Fruit fly (Drosophila melanogaster) whole organism, embryonic: Measurements from ENCODE around the gene SkpA.

Experiments
- Ada2b ChIP-seq: fragments of 200-800 bp; sonication (Bioruptor generic); IDR thresholded peaks from 2 replicates; pipeline ENCODE4 v1.3.6; 2022; ENCODE audit warnings: missing biosample characterization, missing genetic modification characterization
- B-H2 ChIP-seq: fragments of 200-800 bp; sonication (Bioruptor generic); optimal IDR thresholded peaks from 2 replicates; lab custom pipeline; 2018; ENCODE audit warnings: missing biosample characterization, mild to moderate bottlenecking, missing genetic modification characterization
- CG10274 ChIP-seq: fragments of 200-800 bp; sonication (Bioruptor generic); optimal IDR thresholded peaks from 3 replicates; lab custom pipeline; 2017; ENCODE audit warnings: missing biosample characterization, mild to moderate bottlenecking, missing genetic modification characterization
- CG10366 ChIP-seq: fragments of 200-800 bp; sonication (Bioruptor generic); IDR thresholded peaks from 2 replicates; pipeline ENCODE4 v1.3.6; 2022; ENCODE audit warnings: missing biosample characterization, missing genetic modification characterization
- CG11085 ChIP-seq: fragments of 200-800 bp; sonication (Bioruptor generic); IDR thresholded peaks from 2 replicates; pipeline ENCODE4 v1.3.6; 2022; ENCODE audit warnings: missing biosample characterization, missing genetic modification characterization
- CG11695 ChIP-seq: fragments of 200-800 bp; sonication (Bioruptor generic); IDR thresholded peaks from 3 replicates; pipeline ENCODE4 v1.3.6; 2022; ENCODE audit warnings: missing biosample characterization, missing genetic modification characterization
- CG12744 ChIP-seq: fragments of 200-800 bp; sonication (Bioruptor generic); optimal IDR thresholded peaks from 2 replicates; lab custom pipeline; 2016; ENCODE audit warnings: missing biosample characterization, missing genetic modification characterization
- CG13287 ChIP-seq: fragments of 200-800 bp; sonication (Bioruptor generic); IDR thresholded peaks from 2 replicates; pipeline ENCODE4 v1.3.6; 2022; ENCODE audit warnings: missing biosample characterization, missing genetic modification characterization; ENCODE audit not compliant: partially characterized antibody
- CG13296 ChIP-seq: fragments of 200-800 bp; sonication (Bioruptor generic); optimal IDR thresholded peaks from 3 replicates; lab custom pipeline; 2018; ENCODE audit warnings: missing biosample characterization, mild to moderate bottlenecking, missing genetic modification characterization
- CG14710 ChIP-seq: fragments of 200-800 bp; sonication (Bioruptor generic); optimal IDR thresholded peaks from 3 replicates; lab custom pipeline; 2019; ENCODE audit warnings: missing biosample characterization, mild to moderate bottlenecking, missing genetic modification characterization, moderate library complexity
- CG1529 ChIP-seq: fragments of 200-800 bp; sonication (Bioruptor generic); optimal IDR thresholded peaks from 3 replicates; lab custom pipeline; 2018; ENCODE audit warnings: missing biosample characterization, missing genetic modification characterization
- CG15514 ChIP-seq: fragments of 200-800 bp; sonication (Bioruptor generic); optimal IDR thresholded peaks from 3 replicates; lab custom pipeline; 2017; ENCODE audit warnings: missing biosample characterization, missing genetic modification characterization, mild to moderate bottlenecking, moderate library complexity, missing genetic modification reagents
- CG1602 ChIP-seq: fragments of 200-800 bp; sonication (Bioruptor generic); optimal IDR thresholded peaks from 3 replicates; lab custom pipeline; 2016; ENCODE audit warnings: missing biosample characterization, missing genetic modification characterization
- CG16863 ChIP-seq: fragments of 200-800 bp; sonication (Bioruptor generic); optimal IDR thresholded peaks from 3 replicates; lab custom pipeline; 2016; ENCODE audit warnings: missing biosample characterization, missing genetic modification characterization
- CG17829 ChIP-seq: fragments of 200-800 bp; optimal IDR thresholded peaks from 2 replicates; lab custom pipeline; 2019; ENCODE audit warnings: missing biosample characterization, mild to moderate bottlenecking, missing genetic modification characterization, moderate library complexity
- CG2678 ChIP-seq: fragments of 200-800 bp; sonication (Bioruptor generic); optimal IDR thresholded peaks from 3 replicates; lab custom pipeline; 2019; ENCODE audit warnings: missing biosample characterization, mild to moderate bottlenecking, missing genetic modification characterization, moderate library complexity
- CG3065 ChIP-seq: fragments of 200-800 bp; sonication (Bioruptor generic); optimal IDR thresholded peaks from 2 replicates; lab custom pipeline; 2016; ENCODE audit warnings: missing biosample characterization, missing genetic modification characterization
- CG4360 ChIP-seq: fragments of 200-800 bp; sonication (Bioruptor generic); IDR thresholded peaks from 2 replicates; pipeline ENCODE4 v1.3.6; 2022; ENCODE audit warnings: missing biosample characterization, missing genetic modification characterization
- CG6813 ChIP-seq: fragments of 200-800 bp; sonication (Bioruptor generic); optimal IDR thresholded peaks from 2 replicates; lab custom pipeline; 2017; ENCODE audit warnings: missing biosample characterization, missing genetic modification characterization, mild to moderate bottlenecking, moderate library complexity, missing genetic modification reagents
- CG8089 ChIP-seq: fragments of 200-800 bp; sonication (Bioruptor generic); optimal IDR thresholded peaks from 3 replicates; lab custom pipeline; 2016; ENCODE audit warnings: missing biosample characterization, missing genetic modification characterization
- CG9215 ChIP-seq: fragments of 200-800 bp; sonication (Bioruptor generic); IDR thresholded peaks from 2 replicates; pipeline ENCODE4 v1.3.6; 2022; ENCODE audit warnings: missing biosample characterization, missing genetic modification characterization
- CG9727 ChIP-seq: fragments of 200-800 bp; sonication (Bioruptor generic); optimal IDR thresholded peaks from 3 replicates; lab custom pipeline; 2017; ENCODE audit warnings: missing biosample characterization, mild to moderate bottlenecking, missing genetic modification characterization
- D19A ChIP-seq: fragments of 200-800 bp; optimal IDR thresholded peaks from 3 replicates; lab custom pipeline; 2019; ENCODE audit warnings: missing biosample characterization, mild to moderate bottlenecking, missing genetic modification characterization, moderate library complexity
- Dip3 ChIP-seq: fragments of 200-800 bp; sonication (Bioruptor generic); optimal IDR thresholded peaks from 3 replicates; lab custom pipeline; 2016; ENCODE audit warnings: missing biosample characterization, missing genetic modification characterization
- HLH3B ChIP-seq: fragments of 200-800 bp; sonication (Bioruptor generic); IDR thresholded peaks from 2 replicates; pipeline ENCODE4 v1.3.6; 2022; ENCODE audit warnings: missing biosample characterization, missing genetic modification characterization
- Hr3 ChIP-seq: fragments of 200-800 bp; sonication (Bioruptor generic); optimal IDR thresholded peaks from 3 replicates; lab custom pipeline; 2016; ENCODE audit warnings: missing biosample characterization, missing genetic modification characterization
- Hr39 ChIP-seq: fragments of >200 bp; optimal IDR thresholded peaks from 2 replicates; lab custom pipeline; 2017
- Hr51 ChIP-seq, 2 experiments: fragments of 200-800 bp; sonication (Bioruptor generic); optimal IDR thresholded peaks; 2 replicates in 1 of 2; 3 replicates in 1 of 2; lab custom pipeline; 2016 to 2018; ENCODE audit warnings: missing biosample characterization in 2 of 2, missing genetic modification characterization in 2 of 2, mild to moderate bottlenecking in 1 of 2, moderate library complexity in 1 of 2
- MBD-R2 ChIP-seq: fragments of 200-800 bp; sonication (Bioruptor generic); IDR thresholded peaks from 2 replicates; pipeline ENCODE4 v1.3.6; 2022; ENCODE audit warnings: missing biosample characterization, missing genetic modification characterization
- Sin3A ChIP-seq: fragments of >200 bp; optimal IDR thresholded peaks from 2 replicates; lab custom pipeline; 2018
- Sox102F ChIP-seq: fragments of 200-800 bp; sonication (Bioruptor generic); optimal IDR thresholded peaks from 2 replicates; lab custom pipeline; 2018; ENCODE audit warnings: missing biosample characterization, mild to moderate bottlenecking, missing genetic modification characterization, moderate library complexity
- Spps ChIP-seq: fragments of 200-800 bp; sonication (Bioruptor generic); optimal IDR thresholded peaks from 2 replicates; lab custom pipeline; 2018; ENCODE audit warnings: missing biosample characterization, mild to moderate bottlenecking, missing genetic modification characterization
- Taf1 ChIP-seq: fragments of 200-800 bp; sonication (Bioruptor generic); IDR thresholded peaks from 2 replicates; pipeline ENCODE4 v1.3.6; 2022; ENCODE audit warnings: missing biosample characterization, missing genetic modification characterization
- al ChIP-seq: fragments of 200-800 bp; sonication (Bioruptor generic); IDR thresholded peaks from 2 replicates; pipeline ENCODE4 v1.3.6; 2022; ENCODE audit warnings: missing biosample characterization, missing genetic modification characterization
- dysf ChIP-seq: fragments of 200-800 bp; sonication (Bioruptor generic); IDR thresholded peaks from 3 replicates; pipeline ENCODE4 v1.3.6; 2022; ENCODE audit warnings: missing biosample characterization, missing genetic modification characterization
- en ChIP-seq: fragments of 200-800 bp; sonication (Bioruptor generic); optimal IDR thresholded peaks from 2 replicates; lab custom pipeline; 2016; ENCODE audit warnings: missing biosample characterization, missing genetic modification characterization
- her ChIP-seq: fragments of 200-800 bp; sonication (Bioruptor generic); optimal IDR thresholded peaks from 2 replicates; lab custom pipeline; 2016; ENCODE audit warnings: missing biosample characterization, missing genetic modification characterization
- hkb ChIP-seq, 2 experiments: fragments of 200-800 bp in 1 of 2; fragments of >200 bp in 1 of 2; sonication (Bioruptor generic) in 1 of 2; IDR thresholded peaks in 1 of 2; optimal IDR thresholded peaks in 1 of 2; 2 replicates each; pipeline versions ENCODE4 v1.3.6 to Lab custom; 2017 to 2022; ENCODE audit warnings: missing biosample characterization in 1 of 2, missing genetic modification characterization in 1 of 2
- klu ChIP-seq: fragments of 200-800 bp; sonication (Bioruptor generic); IDR thresholded peaks from 2 replicates; pipeline ENCODE4 v1.3.6; 2022; ENCODE audit warnings: missing biosample characterization, missing genetic modification characterization
- kni ChIP-seq: fragments of 200-800 bp; sonication (Bioruptor generic); optimal IDR thresholded peaks from 3 replicates; lab custom pipeline; 2017; ENCODE audit warnings: mild to moderate bottlenecking, missing biosample characterization, missing genetic modification reagents, missing genetic modification characterization
- knrl ChIP-seq: fragments of 200-800 bp; sonication (Bioruptor generic); IDR thresholded peaks from 3 replicates; pipeline ENCODE4 v1.3.6; 2022; ENCODE audit warnings: missing biosample characterization, missing genetic modification characterization; ENCODE audit not compliant: partially characterized antibody
- mam ChIP-seq: fragments of 200-800 bp; sonication (Bioruptor generic); optimal IDR thresholded peaks from 3 replicates; lab custom pipeline; 2016; ENCODE audit warnings: missing biosample characterization, missing genetic modification characterization
- nerfin-1 ChIP-seq: fragments of 200-800 bp; sonication (Bioruptor generic); optimal IDR thresholded peaks from 3 replicates; lab custom pipeline; 2019; ENCODE audit warnings: missing biosample characterization, mild to moderate bottlenecking, missing genetic modification characterization, moderate library complexity
- pzg ChIP-seq: fragments of 200-800 bp; sonication (Bioruptor generic); optimal IDR thresholded peaks from 3 replicates; lab custom pipeline; 2018; ENCODE audit warnings: missing biosample characterization, mild to moderate bottlenecking, missing genetic modification characterization, moderate library complexity
- row ChIP-seq: fragments of 200-800 bp; sonication (Bioruptor generic); IDR thresholded peaks from 3 replicates; pipeline ENCODE4 v1.3.6; 2022; ENCODE audit warnings: missing biosample characterization, missing genetic modification characterization
- sc ChIP-seq, 3 experiments: fragments of >200 bp in 2 of 3; fragments of 200-800 bp in 1 of 3; sonication (Bioruptor generic) in 1 of 3; optimal IDR thresholded peaks; 2 replicates in 2 of 3; 3 replicates in 1 of 3; lab custom pipeline; 2017; ENCODE audit warnings: mild to moderate bottlenecking in 1 of 3, missing biosample characterization in 1 of 3, missing genetic modification characterization in 1 of 3, missing genetic modification reagents in 1 of 3
- shn ChIP-seq: fragments of 200-800 bp; sonication (Bioruptor generic); optimal IDR thresholded peaks from 3 replicates; lab custom pipeline; 2016; ENCODE audit warnings: missing biosample characterization, missing genetic modification characterization
- so ChIP-seq: fragments of 200-800 bp; sonication (Bioruptor generic); IDR thresholded peaks from 3 replicates; pipeline ENCODE4 v1.3.6; 2022; ENCODE audit warnings: missing biosample characterization, missing genetic modification characterization
- tll ChIP-seq, 2 experiments: fragments of 200-800 bp in 1 of 2; fragments of >200 bp in 1 of 2; sonication (Bioruptor generic) in 1 of 2; optimal IDR thresholded peaks; 2 replicates each; lab custom pipeline; 2017 to 2019; ENCODE audit warnings: missing biosample characterization in 2 of 2, missing genetic modification characterization in 2 of 2, mild to moderate bottlenecking in 1 of 2, moderate library complexity in 1 of 2
- zen ChIP-seq: fragments of 200-800 bp; sonication (Bioruptor generic); optimal IDR thresholded peaks from 3 replicates; lab custom pipeline; 2018; ENCODE audit warnings: missing biosample characterization, mild to moderate bottlenecking, missing genetic modification characterization, moderate library complexity

SkpA gene

DNA sequence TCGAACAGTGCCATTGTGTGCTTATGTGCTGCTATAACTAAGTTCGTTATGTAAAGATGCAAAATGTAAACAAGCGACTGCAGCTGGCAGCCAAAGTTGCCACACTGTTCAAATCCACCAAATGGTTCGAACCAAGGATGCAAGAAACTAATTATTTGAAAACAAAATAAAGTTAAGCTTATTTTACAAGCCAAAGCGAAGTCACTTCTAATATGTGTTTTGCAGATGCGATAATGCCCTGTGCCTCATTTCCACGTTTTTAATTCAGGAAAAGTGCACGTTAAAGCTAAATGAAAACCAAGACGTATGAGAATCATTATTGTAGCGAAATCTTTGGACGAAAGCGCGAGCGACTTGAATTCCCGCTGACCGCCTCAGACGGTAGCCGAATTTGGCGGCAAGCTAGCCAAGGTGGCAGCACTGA, 34.8 kb upstream of the SkpA start, which contains the start of the genes CG13365 and Vsp37A (continued):
- TF ChIP-seq Hr51 (GFP tag; optimal IDR thresholded peaks at IDR 0.05; lab: Kevin White, UChicago) (peak; percentile 31 to 48), shn (peak; percentile 28), row (GFP tag; lab: Robert Waterston, UW) (peak; percentile 85), CG8089 (GFP tag; lab: Kevin White, UChicago) (peak; percentile 14), hkb (optimal IDR thresholded peaks at IDR 0.05; lab: Kevin White, UChicago) (peak; percentile 84), hkb (GFP tag; IDR thresholded peaks at IDR 0.05; lab: Robert Waterston, UW) (peak; percentile 52), CG9727 (GFP tag; lab: Kevin White, UChicago) (peak; percentile 57), CG16863 (peak; percentile 47), al (GFP tag; lab: Robert Waterston, UW) (peak; percentile 40; the same call in 1 of the 2 replicates), CG13296 (peak; percentile 59), CG14710 (tag; lab: Kevin White, UChicago) (peak; percentile 74), CG1529 (GFP tag; lab: Kevin White, UChicago) (peak; percentile 4), MBD-R2 (GFP tag; lab: Robert Waterston, UW) (peak; percentile 58), dysf (no peak; the same call in 2 of the 3 replicates), klu (GFP tag; lab: Robert Waterston, UW) (peak; percentile 29; the same call in 1 of the 2 replicates), B-H2 (GFP tag; lab: Kevin White, UChicago) (peak; percentile 41), zen (tag; lab: Kevin White, UChicago) (peak; percentile 23), CG1602 (GFP tag; lab: Kevin White, UChicago) (peak; percentile 26), her (peak; percentile 38), knrl (GFP tag; lab: Robert Waterston, UW) (peak; percentile 20; the same call in 1 of the 3 replicates), Sox102F (GFP tag; lab: Kevin White, UChicago) (peak; percentile 30), sc (optimal IDR thresholded peaks at IDR 0.05; lab: Kevin White, UChicago) (no peak), sc (GFP tag; optimal IDR thresholded peaks at IDR 0.05; lab: Kevin White, UChicago) (no peak), CG4360 (GFP tag; lab: Robert Waterston, UW) (peak; percentile 22; the same call in 1 of the 2 replicates), CG11695 (GFP tag; lab: Robert Waterston, UW) (0 out of 3 replicates have a peak, but pooled peaks have one; percentile 41), CG11085 (GFP tag; lab: Robert Waterston, UW) (peak; percentile 60; the same call in 1 of the 2 replicates), Dip3 (peak; percentile 44)

dm6 chrX:623357-623756, 32.6 kb upstream of the SkpA start, which contains the start of gene CG13369:
Gene CG13369 (plus strand): TSS chrX:623468.
- TF ChIP-seq CG17829 (tag; lab: Kevin White, UChicago) (no peak), CG2678 (tag; lab: Kevin White, UChicago) (no peak), CG9215 (GFP tag; lab: Robert Waterston, UW) (no peak), MBD-R2 (GFP tag; lab: Robert Waterston, UW) (peak; percentile 36), Spps (tag; lab: Kevin White, UChicago) (no peak), CG15514 (peak; percentile 32), Taf1 (no peak), Ada2b (GFP tag; lab: Robert Waterston, UW) (no peak), CG13287 (GFP tag; lab: Robert Waterston, UW) (peak; percentile 22; the same call in 1 of the 2 replicates), CG10366 (GFP tag; lab: Robert Waterston, UW) (no peak), CG10274 (GFP tag; lab: Kevin White, UChicago) (no peak), HLH3B (no peak), so (GFP tag; lab: Robert Waterston, UW) (no peak), B-H2 (GFP tag; lab: Kevin White, UChicago) (no peak), D19A (tag; lab: Kevin White, UChicago) (no peak), CG3065 (GFP tag; lab: Kevin White, UChicago) (no peak), en (GFP tag; lab: Kevin White, UChicago) (no peak), CG12744 (no peak), mam (GFP tag; lab: Kevin White, UChicago) (no peak), Hr39 (lab: Kevin White, UChicago) (no peak), tll (GFP tag; optimal IDR thresholded peaks at IDR 0.05; lab: Kevin White, UChicago) (no peak), Sin3A (no peak), nerfin-1 (tag; lab: Kevin White, UChicago) (no peak), kni (GFP tag; lab: Kevin White, UChicago) (no peak), CG6813 (no peak), pzg (GFP tag; lab: Kevin White, UChicago) (peak; percentile 17), Hr3 (no peak)
